Fruit fly (Drosophila melanogaster) whole organism, embryonic: Measurements from ENCODE around the gene CG10365.
A peak's percentile ranks its signal among the peaks of the same experiment; 100 is the strongest.

Experiments
- Ada2b ChIP-seq: fragments of 200-800 bp; sonication (Bioruptor generic); IDR thresholded peaks from 2 replicates; pipeline ENCODE4 v1.3.6; 2022; ENCODE audit warnings: missing biosample characterization, missing genetic modification characterization
- Atf-2 ChIP-seq: fragments of 200-800 bp; sonication (Bioruptor generic); optimal IDR thresholded peaks from 2 replicates; lab custom pipeline; 2016; ENCODE audit warnings: missing biosample characterization, missing genetic modification characterization
- CG10431 ChIP-seq: fragments of 200-800 bp; sonication (Bioruptor generic); optimal IDR thresholded peaks from 3 replicates; lab custom pipeline; 2018; ENCODE audit warnings: missing biosample characterization, mild to moderate bottlenecking, missing genetic modification characterization
- CG11504 ChIP-seq: fragments of 200-800 bp; sonication (Bioruptor generic); optimal IDR thresholded peaks from 3 replicates; lab custom pipeline; 2019; ENCODE audit warnings: missing biosample characterization, mild to moderate bottlenecking, missing genetic modification characterization, moderate library complexity
- CG14860 ChIP-seq: fragments of 200-800 bp; sonication (Bioruptor generic); IDR thresholded peaks from 3 replicates; pipeline ENCODE4 v1.3.6; 2022; ENCODE audit warnings: missing biosample characterization, missing genetic modification characterization; ENCODE audit not compliant: partially characterized antibody
- CG15269 ChIP-seq: fragments of 200-800 bp; sonication (Bioruptor generic); optimal IDR thresholded peaks from 2 replicates; lab custom pipeline; 2018; ENCODE audit warnings: missing biosample characterization, mild to moderate bottlenecking, missing genetic modification characterization, moderate library complexity
- CG15514 ChIP-seq: fragments of 200-800 bp; sonication (Bioruptor generic); optimal IDR thresholded peaks from 3 replicates; lab custom pipeline; 2017; ENCODE audit warnings: missing biosample characterization, missing genetic modification characterization, mild to moderate bottlenecking, moderate library complexity, missing genetic modification reagents
- CG1603 ChIP-seq: fragments of 200-800 bp; sonication (Bioruptor generic); optimal IDR thresholded peaks from 2 replicates; lab custom pipeline; 2019; ENCODE audit warnings: missing biosample characterization, mild to moderate bottlenecking, missing genetic modification characterization, moderate library complexity
- CG16779 ChIP-seq: fragments of 200-800 bp; sonication (Bioruptor generic); IDR thresholded peaks from 2 replicates; pipeline ENCODE4 v1.3.6; 2022; ENCODE audit warnings: missing biosample characterization, missing genetic modification characterization
- CG4617 ChIP-seq: fragments of 200-800 bp; sonication (Bioruptor generic); optimal IDR thresholded peaks from 3 replicates; lab custom pipeline; 2016; ENCODE audit warnings: missing biosample characterization, missing genetic modification characterization, borderline replicate concordance
- CG4854 ChIP-seq: fragments of 200-800 bp; sonication (Bioruptor generic); optimal IDR thresholded peaks from 2 replicates; lab custom pipeline; 2016; ENCODE audit warnings: missing biosample characterization, missing genetic modification characterization, inconsistent platforms
- CG5245 ChIP-seq: fragments of 200-800 bp; sonication (Bioruptor generic); optimal IDR thresholded peaks from 3 replicates; lab custom pipeline; 2016; ENCODE audit warnings: missing biosample characterization, missing genetic modification characterization
- CG6175 ChIP-seq: fragments of 200-800 bp; sonication (Bioruptor generic); IDR thresholded peaks from 3 replicates; pipeline ENCODE4 v1.3.6; 2022; ENCODE audit warnings: missing biosample characterization, missing genetic modification characterization
- CG6689 ChIP-seq: fragments of 200-800 bp; sonication (Bioruptor generic); IDR thresholded peaks from 2 replicates; pipeline ENCODE4 v1.3.6; 2022; ENCODE audit warnings: missing biosample characterization, missing genetic modification characterization
- CG6791 ChIP-seq: fragments of 200-800 bp; sonication (Bioruptor generic); IDR thresholded peaks from 3 replicates; pipeline ENCODE4 v1.3.6; 2022; ENCODE audit warnings: missing biosample characterization, missing genetic modification characterization; ENCODE audit not compliant: partially characterized antibody
- CG7372 ChIP-seq: fragments of 200-800 bp; sonication (Bioruptor generic); IDR thresholded peaks from 2 replicates; pipeline ENCODE4 v1.3.6; 2022; ENCODE audit warnings: missing biosample characterization, missing genetic modification characterization
- CG8359 ChIP-seq: fragments of 200-800 bp; sonication (Bioruptor generic); optimal IDR thresholded peaks from 2 replicates; lab custom pipeline; 2017; ENCODE audit warnings: missing biosample characterization, mild to moderate bottlenecking, missing genetic modification characterization, borderline replicate concordance
- CG8478 ChIP-seq: fragments of >200 bp; optimal IDR thresholded peaks from 2 replicates; lab custom pipeline; 2018
- H15 ChIP-seq: fragments of 200-800 bp; sonication (Bioruptor generic); IDR thresholded peaks from 3 replicates; pipeline ENCODE4 v1.3.6; 2022; ENCODE audit warnings: missing biosample characterization, missing genetic modification characterization
- Lpt ChIP-seq: fragments of >200 bp; optimal IDR thresholded peaks from 2 replicates; lab custom pipeline; 2018; ENCODE audit warnings: missing biosample characterization, missing genetic modification characterization
- Meics ChIP-seq: fragments of 200-800 bp; sonication (Bioruptor generic); optimal IDR thresholded peaks from 2 replicates; lab custom pipeline; 2017; ENCODE audit warnings: missing biosample characterization, mild to moderate bottlenecking, missing genetic modification characterization
- Mrtf ChIP-seq: fragments of 200-800 bp; sonication (Bioruptor generic); IDR thresholded peaks from 3 replicates; pipeline ENCODE4 v1.3.6; 2022; ENCODE audit warnings: missing biosample characterization, missing genetic modification characterization
- NFAT ChIP-seq: fragments of 200-800 bp; sonication (Bioruptor generic); IDR thresholded peaks from 2 replicates; pipeline ENCODE4 v1.3.6; 2022; ENCODE audit warnings: missing biosample characterization, missing genetic modification characterization
- Sin3A ChIP-seq: fragments of >200 bp; optimal IDR thresholded peaks from 2 replicates; lab custom pipeline; 2018
- Six4 ChIP-seq: fragments of 200-800 bp; sonication (Bioruptor generic); optimal IDR thresholded peaks from 2 replicates; lab custom pipeline; 2016; ENCODE audit warnings: missing biosample characterization, missing genetic modification characterization
- Tbp ChIP-seq: fragments of >200 bp; optimal IDR thresholded peaks from 2 replicates; lab custom pipeline; 2018; ENCODE audit warnings: missing biosample characterization, missing genetic modification characterization
- al ChIP-seq: fragments of 200-800 bp; sonication (Bioruptor generic); IDR thresholded peaks from 2 replicates; pipeline ENCODE4 v1.3.6; 2022; ENCODE audit warnings: missing biosample characterization, missing genetic modification characterization
- ato ChIP-seq: fragments of 200-800 bp; sonication (Bioruptor generic); IDR thresholded peaks from 2 replicates; pipeline ENCODE4 v1.3.6; 2022; ENCODE audit warnings: missing biosample characterization, missing genetic modification characterization; ENCODE audit not compliant: partially characterized antibody
- crol ChIP-seq: fragments of 200-800 bp; sonication (Bioruptor generic); IDR thresholded peaks from 2 replicates; pipeline ENCODE4 v1.3.6; 2022; ENCODE audit warnings: missing biosample characterization, missing genetic modification characterization
- dati ChIP-seq: fragments of 200-800 bp; sonication (Bioruptor generic); IDR thresholded peaks from 2 replicates; pipeline ENCODE4 v1.3.6; 2022; ENCODE audit warnings: missing biosample characterization, missing genetic modification characterization
- disco-r ChIP-seq: fragments of 200-800 bp; sonication (Bioruptor generic); optimal IDR thresholded peaks from 2 replicates; lab custom pipeline; 2016; ENCODE audit warnings: missing biosample characterization, missing genetic modification characterization
- dysf ChIP-seq: fragments of 200-800 bp; sonication (Bioruptor generic); IDR thresholded peaks from 3 replicates; pipeline ENCODE4 v1.3.6; 2022; ENCODE audit warnings: missing biosample characterization, missing genetic modification characterization
- ems ChIP-seq: fragments of 200-800 bp; sonication (Bioruptor generic); optimal IDR thresholded peaks from 3 replicates; lab custom pipeline; 2016; ENCODE audit warnings: missing biosample characterization, missing genetic modification characterization
- eve ChIP-seq, 2 experiments: fragments of >200 bp; optimal IDR thresholded peaks; 2 replicates each; lab custom pipeline; 2017; ENCODE audit warnings: missing biosample characterization in 2 of 2, missing genetic modification characterization in 2 of 2
- fd102C ChIP-seq: fragments of 200-800 bp; sonication (Bioruptor generic); optimal IDR thresholded peaks from 2 replicates; lab custom pipeline; 2018; ENCODE audit warnings: missing biosample characterization, mild to moderate bottlenecking, missing genetic modification characterization, moderate library complexity
- grn ChIP-seq: fragments of 200-800 bp; sonication (Bioruptor generic); optimal IDR thresholded peaks from 3 replicates; lab custom pipeline; 2017; ENCODE audit warnings: missing biosample characterization, missing genetic modification characterization
- klu ChIP-seq: fragments of 200-800 bp; sonication (Bioruptor generic); IDR thresholded peaks from 2 replicates; pipeline ENCODE4 v1.3.6; 2022; ENCODE audit warnings: missing biosample characterization, missing genetic modification characterization
- knrl ChIP-seq: fragments of 200-800 bp; sonication (Bioruptor generic); IDR thresholded peaks from 3 replicates; pipeline ENCODE4 v1.3.6; 2022; ENCODE audit warnings: missing biosample characterization, missing genetic modification characterization; ENCODE audit not compliant: partially characterized antibody
- nerfin-2 ChIP-seq: fragments of 200-800 bp; sonication (Bioruptor generic); IDR thresholded peaks from 2 replicates; pipeline ENCODE4 v1.3.6; 2022; ENCODE audit warnings: missing biosample characterization, missing genetic modification characterization; ENCODE audit not compliant: partially characterized antibody
- nmo ChIP-seq: fragments of 200-800 bp; sonication (Bioruptor generic); optimal IDR thresholded peaks from 2 replicates; lab custom pipeline; 2018; ENCODE audit warnings: missing biosample characterization, mild to moderate bottlenecking, missing genetic modification characterization, moderate library complexity
- nom ChIP-seq: fragments of 200-800 bp; sonication (Bioruptor generic); optimal IDR thresholded peaks from 2 replicates; lab custom pipeline; 2017; ENCODE audit warnings: missing biosample characterization, missing genetic modification characterization, mild to moderate bottlenecking, moderate library complexity, missing genetic modification reagents
- psq ChIP-seq: fragments of 200-800 bp; sonication (Bioruptor generic); optimal IDR thresholded peaks from 2 replicates; lab custom pipeline; 2017; ENCODE audit warnings: missing biosample characterization, missing genetic modification characterization
- seq ChIP-seq: fragments of 200-800 bp; sonication (Bioruptor generic); IDR thresholded peaks from 2 replicates; pipeline ENCODE4 v1.3.6; 2022; ENCODE audit warnings: missing biosample characterization, missing genetic modification characterization
- sob ChIP-seq: fragments of 200-800 bp; sonication (Bioruptor generic); IDR thresholded peaks from 2 replicates; pipeline ENCODE4 v1.3.6; 2022; ENCODE audit warnings: missing biosample characterization, missing genetic modification characterization
- stwl ChIP-seq: fragments of 200-800 bp; sonication (Bioruptor generic); optimal IDR thresholded peaks from 3 replicates; lab custom pipeline; 2018; ENCODE audit warnings: missing biosample characterization, mild to moderate bottlenecking, missing genetic modification characterization, moderate library complexity
- tin ChIP-seq: fragments of 200-800 bp; sonication (Bioruptor generic); optimal IDR thresholded peaks from 3 replicates; lab custom pipeline; 2016; ENCODE audit warnings: missing biosample characterization, missing genetic modification characterization
- ttk ChIP-seq: fragments of 200-800 bp; sonication (Bioruptor generic); IDR thresholded peaks from 2 replicates; pipeline ENCODE4 v2.1.2; 2022; ENCODE audit warnings: missing biosample characterization, missing genetic modification characterization
- unc-4 ChIP-seq: fragments of 200-800 bp; sonication (Bioruptor generic); IDR thresholded peaks from 2 replicates; pipeline ENCODE4 v1.3.6; 2022; ENCODE audit warnings: missing biosample characterization, missing genetic modification characterization; ENCODE audit not compliant: partially characterized antibody
- zen2 ChIP-seq: fragments of 200-800 bp; sonication (Bioruptor generic); IDR thresholded peaks from 3 replicates; pipeline ENCODE4 v1.3.6; 2022; ENCODE audit warnings: missing biosample characterization, missing genetic modification characterization; ENCODE audit not compliant: partially characterized antibody
- zf30C ChIP-seq: fragments of 200-800 bp; sonication (Bioruptor generic); optimal IDR thresholded peaks from 3 replicates; lab custom pipeline; 2018; ENCODE audit warnings: missing biosample characterization, mild to moderate bottlenecking, missing genetic modification characterization

CG10365 gene

dm6 chr3R:23760219-23761018, 37.3 kb downstream of the CG10365 start, which contains the start of gene SdhD (continued):
- no peak for TF ChIP-seq CG5245 (GFP tag; lab: Kevin White, UChicago)
- peak; percentile 85 for TF ChIP-seq CG1603
- no peak for TF ChIP-seq dati
- no peak for TF ChIP-seq CG6689 (GFP tag; lab: Robert Waterston, UW)
- TF ChIP-seq CG6175 (GFP tag; lab: Robert Waterston, UW): no peak
- no peak for TF ChIP-seq ttk (GFP tag; lab: Robert Waterston, UW)
- TF ChIP-seq Atf-2: no peak
- TF ChIP-seq Ada2b (GFP tag; lab: Robert Waterston, UW): no peak
- no peak for TF ChIP-seq grn
- TF ChIP-seq CG7372 (GFP tag; lab: Robert Waterston, UW): no peak
- peak; percentile 40 for TF ChIP-seq ems (GFP tag; lab: Kevin White, UChicago)
- peak; percentile 40; the same call in 1 of the 2 replicates for TF ChIP-seq sob
- TF ChIP-seq zen2 (GFP tag; lab: Robert Waterston, UW): no peak; the same call in 2 of the 3 replicates
- peak; percentile 34 for TF ChIP-seq Meics (GFP tag; lab: Kevin White, UChicago)
- TF ChIP-seq CG10431 (GFP tag; lab: Kevin White, UChicago): no peak
- no peak for TF ChIP-seq CG8478
- TF ChIP-seq nom (GFP tag; lab: Kevin White, UChicago): no peak
- no peak for TF ChIP-seq CG16779 (GFP tag; lab: Robert Waterston, UW)
- TF ChIP-seq al: no peak
- peak; percentile 32 for TF ChIP-seq tin (GFP tag; lab: Kevin White, UChicago)
- no peak for TF ChIP-seq NFAT (GFP tag; lab: Robert Waterston, UW)
- TF ChIP-seq nerfin-2 (GFP tag; lab: Robert Waterston, UW): peak; percentile 39; the same call in 1 of the 2 replicates
- no peak for TF ChIP-seq Six4 (GFP tag; lab: Kevin White, UChicago)
- no peak for TF ChIP-seq CG8359
- no peak for TF ChIP-seq eve (GFP tag; optimal IDR thresholded peaks at IDR 0.05; lab: Kevin White, UChicago)
- TF ChIP-seq CG4617: peak; percentile 77
- TF ChIP-seq Sin3A: peak; percentile 3
- TF ChIP-seq crol: no peak
- no peak for TF ChIP-seq knrl (GFP tag; lab: Robert Waterston, UW)
- 0 out of 3 replicates have a peak, but pooled peaks have one; percentile 7 for TF ChIP-seq CG14860 (GFP tag; lab: Robert Waterston, UW)
- TF ChIP-seq Mrtf (GFP tag; lab: Robert Waterston, UW): no peak
- TF ChIP-seq stwl (tag; lab: Kevin White, UChicago): peak; percentile 91
- TF ChIP-seq dysf (GFP tag; lab: Robert Waterston, UW): no peak
- peak; percentile 4 for TF ChIP-seq nmo (GFP tag; lab: Kevin White, UChicago)
- peak; percentile 27 for TF ChIP-seq CG15269 (tag; lab: Kevin White, UChicago)
- no peak for TF ChIP-seq CG4854 (GFP tag; lab: Kevin White, UChicago)
- TF ChIP-seq disco-r (GFP tag; lab: Kevin White, UChicago): no peak
- peak; percentile 18; the same call in 1 of the 3 replicates for TF ChIP-seq H15 (GFP tag; lab: Robert Waterston, UW)
- no peak for TF ChIP-seq seq (GFP tag; lab: Robert Waterston, UW)
- TF ChIP-seq zf30C: no peak
- peak; percentile 56 for TF ChIP-seq CG15514
- no peak for TF ChIP-seq Tbp
- TF ChIP-seq CG6791 (GFP tag; lab: Robert Waterston, UW): 0 out of 3 replicates have a peak, but pooled peaks have one; percentile 28
- no peak for TF ChIP-seq Lpt (GFP tag; lab: Kevin White, UChicago)
- TF ChIP-seq CG11504: no peak
- TF ChIP-seq unc-4: peak; percentile 48
- peak; percentile 71; the same call in 1 of the 2 replicates for TF ChIP-seq ato (GFP tag; lab: Robert Waterston, UW)
- TF ChIP-seq klu (GFP tag; lab: Robert Waterston, UW): no peak
- no peak for TF ChIP-seq fd102C (GFP tag; lab: Kevin White, UChicago)
- TF ChIP-seq psq (GFP tag; lab: Kevin White, UChicago): no peak
